Worm (Caenorhabditis elegans): ENCODE results near the gene exos-9.

The exos-9 gene

ce11 chrIII:7203130-7203775 lies 5.4 kb upstream of the exos-9 start (continued):
- TF ChIP-seq dsc-1 (tag; optimal IDR thresholded peaks at IDR 0.05), result no peak
- TF ChIP-seq jun-1 (tag; optimal IDR thresholded peaks at IDR 0.05), result no peak
- TF ChIP-seq Y116A8C.19 (tag; optimal IDR thresholded peaks at IDR 0.05; ENCODE audit: borderline replicate concordance), result no peak
- TF ChIP-seq mef-2 (tag; optimal IDR thresholded peaks at IDR 0.05), result no peak
- no peak for TF ChIP-seq isw-1 (GFP tag; IDR thresholded peaks at IDR 0.05)
- TF ChIP-seq nhr-19 (GFP tag; conservative IDR thresholded peaks at IDR 0.05), result peak; percentile 30
- no peak for TF ChIP-seq nhr-12 (tag; optimal IDR thresholded peaks at IDR 0.05)
- TF ChIP-seq lin-14 (GFP tag; optimal IDR thresholded peaks at IDR 0.05), result peak; percentile 57
- TF ChIP-seq ztf-4 (tag; optimal IDR thresholded peaks at IDR 0.05), result no peak
- no peak for TF ChIP-seq unc-98 (GFP tag; IDR thresholded peaks at IDR 0.05)
- no peak for TF ChIP-seq unc-86 (tag; optimal IDR thresholded peaks at IDR 0.05)
- no peak for TF ChIP-seq C04F5.9 (tag; optimal IDR thresholded peaks at IDR 0.05)
- no peak for TF ChIP-seq nhr-47 (tag; optimal IDR thresholded peaks at IDR 0.05)
- peak; percentile 36 for TF ChIP-seq tbx-2 (tag; optimal IDR thresholded peaks at IDR 0.05)
- TF ChIP-seq swsn-7 (tag; optimal IDR thresholded peaks at IDR 0.05), result no peak
- no peak for TF ChIP-seq sox-4 (tag; optimal IDR thresholded peaks at IDR 0.05)
- no peak for TF ChIP-seq pag-3 (tag; optimal IDR thresholded peaks at IDR 0.05; ENCODE audit: borderline replicate concordance, insufficient read depth)
- TF ChIP-seq F16B12.6 (tag; optimal IDR thresholded peaks at IDR 0.05), result no peak
- TF ChIP-seq nhr-85 (tag), result peak; percentile 89
- no peak for TF ChIP-seq alr-1 (tag; optimal IDR thresholded peaks at IDR 0.05; ENCODE audit: borderline replicate concordance)
- peak in 1 of 2 experiments; percentile 8 for TF ChIP-seq efl-1 (optimal IDR thresholded peaks at IDR 0.05)
- peak in 1 of 2 experiments; percentile 87 for TF ChIP-seq efl-1 (GFP tag; optimal IDR thresholded peaks at IDR 0.05 in 1 of 2)
- TF ChIP-seq nhr-77 (tag; optimal IDR thresholded peaks at IDR 0.05), result no peak
- TF ChIP-seq ceh-90 (tag; optimal IDR thresholded peaks at IDR 0.05), result no peak
- TF ChIP-seq ets-5 (GFP tag; IDR thresholded peaks at IDR 0.05), result no peak
- TF ChIP-seq ces-1 (GFP tag; optimal IDR thresholded peaks at IDR 0.05), result no peak
- TF ChIP-seq lin-39 (tag; optimal IDR thresholded peaks at IDR 0.05), result no peak
- TF ChIP-seq ceh-88 (GFP tag; IDR thresholded peaks at IDR 0.05), result no peak
- no peak for TF ChIP-seq nhr-76 (tag; optimal IDR thresholded peaks at IDR 0.05)
- peak in 1 of 2 experiments; percentile 52 for TF ChIP-seq lin-35 (GFP tag; optimal IDR thresholded peaks at IDR 0.05)
- TF ChIP-seq sptf-1 (tag; optimal IDR thresholded peaks at IDR 0.05), result no peak
- TF ChIP-seq mep-1 (tag; optimal IDR thresholded peaks at IDR 0.05), result peak; percentile 34
- no peak for TF ChIP-seq unc-130 (tag; optimal IDR thresholded peaks at IDR 0.05)

ce11 chrIII:7201378-7202256 lies 3.7 kb upstream of the exos-9 start, which contains the start of gene dpy-31:
dpy-31 (plus strand) TSS chrIII:7202206.
- TF ChIP-seq snu-23 (GFP tag; optimal IDR thresholded peaks at IDR 0.05) (peak; percentile 14), nhr-20 (tag; optimal IDR thresholded peaks at IDR 0.05) (peak; percentile 35), lsy-2 (tag; optimal IDR thresholded peaks at IDR 0.05) (peak; percentile 8 to 57), egl-13 (tag; optimal IDR thresholded peaks at IDR 0.05) (no peak), tbx-2 (tag; optimal IDR thresholded peaks at IDR 0.05) (peak; percentile 19), nhr-11 (tag; optimal IDR thresholded peaks at IDR 0.05) (no peak), efl-1 (optimal IDR thresholded peaks at IDR 0.05) (no peak), efl-1 (GFP tag; optimal IDR thresholded peaks at IDR 0.05 in 1 of 2) (peak in 1 of 2 experiments; percentile 42), blmp-1 (tag; optimal IDR thresholded peaks at IDR 0.05) (peak; percentile 98), mep-1 (tag; optimal IDR thresholded peaks at IDR 0.05) (peak; percentile 29), sox-4 (tag; optimal IDR thresholded peaks at IDR 0.05) (no peak), lin-14 (GFP tag; optimal IDR thresholded peaks at IDR 0.05) (peak; percentile 58), dpl-1 (GFP tag; optimal IDR thresholded peaks at IDR 0.05) (peak in 2 of 3 experiments; percentile 2 to 17), zip-4 (GFP tag; optimal IDR thresholded peaks at IDR 0.05) (no peak), xbp-1 (tag; optimal IDR thresholded peaks at IDR 0.05) (no peak), nhr-71 (tag; optimal IDR thresholded peaks at IDR 0.05) (peak; percentile 37), ets-5 (GFP tag; IDR thresholded peaks at IDR 0.05) (no peak), ztf-11 (tag; optimal IDR thresholded peaks at IDR 0.05) (no peak), elt-3 (tag; optimal IDR thresholded peaks at IDR 0.05) (peak in 3 of 6 experiments; percentile 10 to 79 (median 21))
